Fruit fly (Drosophila melanogaster): Measurements from ENCODE around the gene CG17272.

The CG17272 gene

DNA sequence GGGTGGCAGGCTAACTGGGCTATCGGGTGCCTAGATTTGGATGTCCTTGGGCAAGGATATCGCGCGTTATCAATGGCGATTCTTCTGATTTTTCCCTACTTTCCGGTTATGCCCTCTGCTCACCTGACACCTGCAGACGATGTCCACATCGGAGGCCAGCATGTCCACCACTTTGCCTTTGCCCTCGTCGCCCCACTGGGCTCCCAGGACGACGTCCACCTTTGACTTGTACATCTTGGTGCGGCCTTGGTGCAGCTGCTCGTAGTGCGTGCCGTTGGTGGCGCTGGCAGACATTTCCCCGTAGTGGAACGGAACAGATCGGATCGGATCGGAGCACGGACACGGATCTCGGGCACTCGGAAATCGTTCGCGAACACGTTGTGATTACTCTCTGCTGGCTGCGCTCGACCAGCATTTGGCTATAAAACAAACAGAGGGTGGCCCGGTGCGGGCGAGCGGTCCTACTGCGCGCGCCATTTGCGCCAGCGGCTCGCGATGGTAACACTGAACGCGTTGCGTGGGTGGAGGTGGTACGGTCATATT, 6.2 kb upstream of the CG17272 start, which contains the start of gene Adss (continued):
- TF ChIP-seq CG3838 (GFP tag; optimal IDR thresholded peaks at IDR 0.05) (no peak), Med (GFP tag) (peak; percentile 95), crp (GFP tag; optimal IDR thresholded peaks at IDR 0.05) (peak in 1 of 2 experiments; percentile 64), zen2 (GFP tag; IDR thresholded peaks at IDR 0.05; ENCODE audit: partially characterized antibody) (no peak), Rfx (GFP tag; IDR thresholded peaks at IDR 0.05) (peak; percentile 59), Asciz (GFP tag; optimal IDR thresholded peaks at IDR 0.05) (no peak), sqz (GFP tag; optimal IDR thresholded peaks at IDR 0.05) (no peak), Max (GFP tag; optimal IDR thresholded peaks at IDR 0.05) (peak; percentile 9), Lpt (GFP tag; optimal IDR thresholded peaks at IDR 0.05) (peak; percentile 46), odd (GFP tag; optimal IDR thresholded peaks at IDR 0.05) (no peak), ssp (GFP tag; IDR thresholded peaks at IDR 0.05) (no peak), al (GFP tag; IDR thresholded peaks at IDR 0.05) (peak; percentile 15; the same call in 1 of the 2 replicates), CG15479 (GFP tag; optimal IDR thresholded peaks at IDR 0.05) (peak; percentile 81), CG4730 (GFP tag; IDR thresholded peaks at IDR 0.05) (no peak), CG10959 (GFP tag; IDR thresholded peaks at IDR 0.05) (no peak), Hr39 (optimal IDR thresholded peaks at IDR 0.05) (no peak), CG9437 (GFP tag; optimal IDR thresholded peaks at IDR 0.05) (no peak), CG1792 (GFP tag; optimal IDR thresholded peaks at IDR 0.05) (no peak), CG12391 (tag; optimal IDR thresholded peaks at IDR 0.05) (peak; percentile 29), CG14860 (GFP tag; IDR thresholded peaks at IDR 0.05; ENCODE audit: partially characterized antibody) (no peak), CG1233 (GFP tag; optimal IDR thresholded peaks at IDR 0.05) (no peak), CG15601 (tag; optimal IDR thresholded peaks at IDR 0.05) (no peak), toy (GFP tag; IDR thresholded peaks at IDR 0.05) (no peak), her (GFP tag; optimal IDR thresholded peaks at IDR 0.05) (peak; percentile 59), CG12071 (GFP tag; optimal IDR thresholded peaks at IDR 0.05) (peak; percentile 43), fd96Cb (tag; optimal IDR thresholded peaks at IDR 0.05) (no peak), Kr (GFP tag; optimal IDR thresholded peaks at IDR 0.05) (no peak), mld (GFP tag; IDR thresholded peaks at IDR 0.05; ENCODE audit: partially characterized antibody) (no peak), vvl (GFP tag; IDR thresholded peaks at IDR 0.05) (peak; percentile 41; the same call in 1 of the 2 replicates), CG9817 (tag; optimal IDR thresholded peaks at IDR 0.05) (no peak), Spps (tag; optimal IDR thresholded peaks at IDR 0.05) (no peak), CG10654 (GFP tag; optimal IDR thresholded peaks at IDR 0.05) (no peak), Xbp1 (GFP tag; optimal IDR thresholded peaks at IDR 0.05) (peak; percentile 29), Sry-δ (GFP tag; optimal IDR thresholded peaks at IDR 0.05) (peak; percentile 12), cwo (GFP tag; optimal IDR thresholded peaks at IDR 0.05) (peak; percentile 28), Deaf1 (tag; optimal IDR thresholded peaks at IDR 0.05) (peak; percentile 78), CG8089 (GFP tag; optimal IDR thresholded peaks at IDR 0.05) (no peak), Ssrp (tag; optimal IDR thresholded peaks at IDR 0.05) (no peak), CG13775 (GFP tag; optimal IDR thresholded peaks at IDR 0.05) (peak; percentile 7), ATbp (GFP tag; optimal IDR thresholded peaks at IDR 0.05) (no peak), Atf3 (GFP tag; optimal IDR thresholded peaks at IDR 0.05) (no peak), CG34422 (GFP tag; IDR thresholded peaks at IDR 0.05) (peak; percentile 29; the same call in 1 of the 3 replicates), croc (GFP tag; conservative IDR thresholded peaks at IDR 0.05) (no peak), BEAF-32 (GFP tag; optimal IDR thresholded peaks at IDR 0.05) (peak; percentile 21), C15 (GFP tag; IDR thresholded peaks at IDR 0.05) (no peak), CG2199 (GFP tag; IDR thresholded peaks at IDR 0.05) (no peak), pita (GFP tag; optimal IDR thresholded peaks at IDR 0.05) (no peak), CG9932 (GFP tag; IDR thresholded peaks at IDR 0.05) (peak; percentile 10; the same call in 1 of the 2 replicates), abd-A (tag; optimal IDR thresholded peaks at IDR 0.05) (peak; percentile 23), CG14050 (GFP tag; IDR thresholded peaks at IDR 0.05) (no peak)
